Worm (Caenorhabditis elegans): ENCODE measurements around the gene pph-1.

- TF ChIP-seq ztf-29 (GFP tag; IDR thresholded peaks at IDR 0.05) (no peak), cog-1 (tag; optimal IDR thresholded peaks at IDR 0.05) (no peak), ztf-23 (GFP tag; IDR thresholded peaks at IDR 0.05) (no peak), flt-1 (GFP tag; IDR thresholded peaks at IDR 0.05) (no peak), T22C8.4 (GFP tag; IDR thresholded peaks at IDR 0.05) (no peak), med-1 (GFP tag; optimal IDR thresholded peaks at IDR 0.05; ENCODE audit: insufficient read depth) (no peak), ref-1 (GFP tag; conservative IDR thresholded peaks at IDR 0.05) (no peak), klf-2 (GFP tag; conservative IDR thresholded peaks at IDR 0.05) (no peak), tab-1 (GFP tag; IDR thresholded peaks at IDR 0.05) (no peak)
Measured at ce11 chrV:10743649-10744048, 41.3 kb downstream of the pph-1 start, which contains the start of gene srj-22.

Measured in whole organism, midembryonic.